Worm (Caenorhabditis elegans): ENCODE data around the gene inx-18.

DNA sequence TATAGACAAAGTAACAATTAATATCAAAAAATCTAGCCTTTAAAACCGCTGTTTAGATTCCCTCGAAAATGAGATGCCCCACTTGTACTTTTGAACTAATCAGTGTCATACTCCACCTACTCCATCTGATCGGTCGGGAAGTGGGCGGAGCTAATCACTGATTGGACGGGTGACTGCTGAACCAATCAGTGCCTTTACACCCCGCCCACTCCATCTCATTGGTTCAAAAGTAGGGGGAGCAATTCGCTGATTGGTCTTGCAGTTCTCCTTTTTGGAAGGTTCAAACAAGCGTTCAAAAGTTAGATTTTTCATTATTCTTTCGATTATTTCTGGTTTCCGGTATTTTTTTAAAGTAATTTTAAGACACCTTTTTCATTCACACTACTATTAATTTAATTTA, 7.0 kb downstream of the inx-18 start:
- TF ChIP-seq dao-5 (tag; optimal IDR thresholded peaks at IDR 0.05): no peak
- TF ChIP-seq W03F9.2 (tag; optimal IDR thresholded peaks at IDR 0.05): no peak
- TF ChIP-seq him-1 (tag; optimal IDR thresholded peaks at IDR 0.05): no peak
